Worm (Caenorhabditis elegans): Measurements from ENCODE around the gene T09F3.7.

Gene T09F3.7

ce11 chrII:10390854-10391253 is at the start of gene T09F3.7, which contains the start of gene T09F3.2:
Gene T09F3.7 (plus strand): TSS chrII:10391168.
Gene T09F3.2 (plus strand): TSS chrII:10391154.
- TF ChIP-seq repo-1 (tag; optimal IDR thresholded peaks at IDR 0.05) (no peak), ztf-26 (tag; optimal IDR thresholded peaks at IDR 0.05) (no peak), mes-4 (tag; optimal IDR thresholded peaks at IDR 0.05) (no peak), ztf-3 (GFP tag; optimal IDR thresholded peaks at IDR 0.05) (no peak), attf-6 (GFP tag; IDR thresholded peaks at IDR 0.05) (no peak), atf-7 (tag; optimal IDR thresholded peaks at IDR 0.05) (no peak), C06A6.2 (GFP tag; conservative IDR thresholded peaks at IDR 0.05) (no peak), xnd-1 (tag; optimal IDR thresholded peaks at IDR 0.05) (no peak)

ce11 chrII:10345012-10345411 is 46.0 kb upstream of the T09F3.7 start, which contains the start of gene pro-2:
Gene pro-2 (minus strand): TSS chrII:10345112.
- TF ChIP-seq pbrm-1 (GFP tag; IDR thresholded peaks at IDR 0.05) (no peak), dpl-1 (GFP tag; optimal IDR thresholded peaks at IDR 0.05) (no peak), attf-5 (GFP tag; optimal IDR thresholded peaks at IDR 0.05) (no peak), B0019.2 (GFP tag; conservative IDR thresholded peaks at IDR 0.05) (no peak), rpc-1 (optimal IDR thresholded peaks at IDR 0.05) (no peak), rpc-1 (tag; optimal IDR thresholded peaks at IDR 0.05) (no peak), sptf-2 (GFP tag; optimal IDR thresholded peaks at IDR 0.05) (no peak), hlh-12 (tag; optimal IDR thresholded peaks at IDR 0.05) (no peak), snpc-4 (GFP tag; optimal IDR thresholded peaks at IDR 0.05) (no peak), snpc-4 (tag; optimal IDR thresholded peaks at IDR 0.05) (no peak), ztf-26 (tag; optimal IDR thresholded peaks at IDR 0.05) (no peak), F55B11.4 (tag; optimal IDR thresholded peaks at IDR 0.05; ENCODE audit: borderline replicate concordance, insufficient read depth) (no peak), T26A5.8 (tag; optimal IDR thresholded peaks at IDR 0.05) (no peak), mel-28 (tag; optimal IDR thresholded peaks at IDR 0.05; ENCODE audit: borderline replicate concordance) (no peak), let-607 (tag; optimal IDR thresholded peaks at IDR 0.05) (no peak), Y95B8A.8 (GFP tag; IDR thresholded peaks at IDR 0.05) (no peak), ztf-6 (GFP tag; IDR thresholded peaks at IDR 0.05) (no peak), lin-40 (tag; optimal IDR thresholded peaks at IDR 0.05) (no peak)

ce11 chrII:10346075-10346474 is 44.9 kb upstream of the T09F3.7 start, which contains the start of gene C07E3.10:
Gene C07E3.10 (plus strand): TSS chrII:10346375.
- TF ChIP-seq Y53G8AR.9 (GFP tag; conservative IDR thresholded peaks at IDR 0.05): no peak
- TF ChIP-seq cebp-1 (GFP tag; IDR thresholded peaks at IDR 0.05): no peak
- TF ChIP-seq cebp-1 (tag; optimal IDR thresholded peaks at IDR 0.05): peak; percentile 53
- peak; percentile 37; the same call in 1 of the 2 replicates for TF ChIP-seq madf-6 (GFP tag; IDR thresholded peaks at IDR 0.05)

- TF ChIP-seq dpff-1 (tag; optimal IDR thresholded peaks at IDR 0.05) (no peak), hsf-1 (GFP tag; IDR thresholded peaks at IDR 0.05) (no peak), aptf-2 (GFP tag; conservative IDR thresholded peaks at IDR 0.05) (no peak), hrde-1 (tag; optimal IDR thresholded peaks at IDR 0.05; ENCODE audit: borderline replicate concordance) (no peak), lin-40 (tag; optimal IDR thresholded peaks at IDR 0.05) (no peak), somi-1 (GFP tag; optimal IDR thresholded peaks at IDR 0.05) (no peak), cebp-1 (GFP tag; IDR thresholded peaks at IDR 0.05) (no peak), cebp-1 (tag; optimal IDR thresholded peaks at IDR 0.05) (peak; percentile 48), mes-4 (tag; optimal IDR thresholded peaks at IDR 0.05) (no peak)
These were observed 41.1 kb upstream of the T09F3.7 start, which contains the start of gene stip-1 for ce11 chrII:10349915-10350314. Gene stip-1 (minus strand): TSS chrII:10350012.

Measured in whole organism, young adult.